Fruit fly (Drosophila melanogaster) whole organism, embryonic: ENCODE results near the gene Ets97D.

Experiments
- Atf-2 ChIP-seq: fragments of 200-800 bp; sonication (Bioruptor generic); optimal IDR thresholded peaks from 2 replicates; lab custom pipeline; 2016; ENCODE audit warnings: missing biosample characterization, missing genetic modification characterization
- C15 ChIP-seq: fragments of 200-800 bp; sonication (Bioruptor generic); IDR thresholded peaks from 3 replicates; pipeline ENCODE4 v1.3.6; 2022; ENCODE audit warnings: missing biosample characterization, missing genetic modification characterization
- CG10431 ChIP-seq: fragments of 200-800 bp; sonication (Bioruptor generic); optimal IDR thresholded peaks from 3 replicates; lab custom pipeline; 2018; ENCODE audit warnings: missing biosample characterization, mild to moderate bottlenecking, missing genetic modification characterization
- CG10565 ChIP-seq: fragments of 200-800 bp; sonication (Bioruptor generic); optimal IDR thresholded peaks from 3 replicates; lab custom pipeline; 2016; ENCODE audit warnings: missing biosample characterization, mild to moderate bottlenecking, missing genetic modification characterization
- CG11093 ChIP-seq: fragments of 200-800 bp; sonication (Bioruptor generic); IDR thresholded peaks from 3 replicates; pipeline ENCODE4 v1.3.6; 2022; ENCODE audit warnings: missing biosample characterization, missing genetic modification characterization
- CG11398 ChIP-seq: fragments of 200-800 bp; sonication (Bioruptor generic); optimal IDR thresholded peaks from 2 replicates; lab custom pipeline; 2016; ENCODE audit warnings: missing biosample characterization, missing genetic modification characterization
- CG11696 ChIP-seq: fragments of 200-800 bp; sonication (Bioruptor generic); IDR thresholded peaks from 2 replicates; pipeline ENCODE4 v1.3.6; 2022; ENCODE audit warnings: missing biosample characterization, missing genetic modification characterization
- CG12104 ChIP-seq: fragments of 200-800 bp; sonication (Bioruptor generic); optimal IDR thresholded peaks from 3 replicates; lab custom pipeline; 2016; ENCODE audit warnings: missing biosample characterization, missing genetic modification characterization
- CG12236 ChIP-seq: fragments of 200-800 bp; sonication (Bioruptor generic); optimal IDR thresholded peaks from 2 replicates; lab custom pipeline; 2016; ENCODE audit warnings: missing biosample characterization, missing genetic modification characterization
- CG16813 ChIP-seq: fragments of 200-800 bp; sonication (Bioruptor generic); IDR thresholded peaks from 3 replicates; pipeline ENCODE4 v1.3.6; 2022; ENCODE audit warnings: missing biosample characterization, missing genetic modification characterization; ENCODE audit not compliant: partially characterized antibody
- CG17328 ChIP-seq: fragments of 200-800 bp; sonication (Bioruptor generic); IDR thresholded peaks from 2 replicates; pipeline ENCODE4 v1.3.6; 2022; ENCODE audit warnings: missing biosample characterization, missing genetic modification characterization
- CG1792 ChIP-seq: fragments of 200-800 bp; sonication (Bioruptor generic); optimal IDR thresholded peaks from 2 replicates; lab custom pipeline; 2016; ENCODE audit warnings: missing biosample characterization, missing genetic modification characterization
- CG2199 ChIP-seq: fragments of 200-800 bp; sonication (Bioruptor generic); IDR thresholded peaks from 3 replicates; pipeline ENCODE4 v1.3.6; 2022; ENCODE audit warnings: missing biosample characterization, missing genetic modification characterization
- CG30020 ChIP-seq: fragments of 200-800 bp; optimal IDR thresholded peaks from 2 replicates; lab custom pipeline; 2019; ENCODE audit warnings: missing biosample characterization, mild to moderate bottlenecking, missing genetic modification characterization, moderate library complexity
- CG33557 ChIP-seq: fragments of 200-800 bp; sonication (Bioruptor generic); optimal IDR thresholded peaks from 2 replicates; lab custom pipeline; 2019; ENCODE audit warnings: missing biosample characterization, mild to moderate bottlenecking, missing genetic modification characterization, moderate library complexity
- CG4328 ChIP-seq: fragments of 200-800 bp; sonication (Bioruptor generic); optimal IDR thresholded peaks from 3 replicates; lab custom pipeline; 2017; ENCODE audit warnings: missing biosample characterization, missing genetic modification reagents, missing genetic modification characterization
- CG4360 ChIP-seq: fragments of 200-800 bp; sonication (Bioruptor generic); IDR thresholded peaks from 2 replicates; pipeline ENCODE4 v1.3.6; 2022; ENCODE audit warnings: missing biosample characterization, missing genetic modification characterization
- CG6254 ChIP-seq: fragments of 200-800 bp; sonication (Bioruptor generic); optimal IDR thresholded peaks from 3 replicates; lab custom pipeline; 2017; ENCODE audit warnings: mild to moderate bottlenecking, missing biosample characterization, missing genetic modification reagents, missing genetic modification characterization
- CG6791 ChIP-seq: fragments of 200-800 bp; sonication (Bioruptor generic); IDR thresholded peaks from 3 replicates; pipeline ENCODE4 v1.3.6; 2022; ENCODE audit warnings: missing biosample characterization, missing genetic modification characterization; ENCODE audit not compliant: partially characterized antibody
- CG7556 ChIP-seq: fragments of 200-800 bp; sonication (Bioruptor generic); optimal IDR thresholded peaks from 2 replicates; lab custom pipeline; 2017; ENCODE audit warnings: missing biosample characterization, mild to moderate bottlenecking, missing genetic modification characterization
- CG8359 ChIP-seq: fragments of 200-800 bp; sonication (Bioruptor generic); optimal IDR thresholded peaks from 2 replicates; lab custom pipeline; 2017; ENCODE audit warnings: missing biosample characterization, mild to moderate bottlenecking, missing genetic modification characterization, borderline replicate concordance
- CG8478 ChIP-seq: fragments of >200 bp; optimal IDR thresholded peaks from 2 replicates; lab custom pipeline; 2018
- Chrac-16 ChIP-seq: fragments of 200-800 bp; sonication (Bioruptor generic); optimal IDR thresholded peaks from 3 replicates; lab custom pipeline; 2016; ENCODE audit warnings: missing biosample characterization, missing genetic modification characterization
- CkIIα-i1 ChIP-seq: fragments of 200-800 bp; sonication (Bioruptor generic); IDR thresholded peaks from 2 replicates; pipeline ENCODE4 v1.3.6; 2022; ENCODE audit warnings: missing biosample characterization, missing genetic modification characterization
- CoRest ChIP-seq: fragments of 200-800 bp; sonication (Bioruptor generic); optimal IDR thresholded peaks from 3 replicates; lab custom pipeline; 2018; ENCODE audit warnings: missing biosample characterization, mild to moderate bottlenecking, missing genetic modification characterization, moderate library complexity
- Dip2 ChIP-seq: fragments of 200-800 bp; sonication (Bioruptor generic); IDR thresholded peaks from 2 replicates; pipeline ENCODE4 v1.3.6; 2022; ENCODE audit warnings: missing biosample characterization, missing genetic modification characterization
- Doc2 ChIP-seq: fragments of 200-800 bp; sonication (Bioruptor generic); IDR thresholded peaks from 2 replicates; pipeline ENCODE4 v1.3.6; 2022; ENCODE audit warnings: missing biosample characterization, missing genetic modification characterization
- Dref ChIP-seq: fragments of 200-800 bp; sonication (Bioruptor generic); IDR thresholded peaks from 2 replicates; pipeline ENCODE4 v1.3.6; 2022; ENCODE audit warnings: missing biosample characterization, missing genetic modification characterization
- HLH4C ChIP-seq: fragments of 200-800 bp; sonication (Bioruptor generic); IDR thresholded peaks from 3 replicates; pipeline ENCODE4 v1.3.6; 2022; ENCODE audit warnings: missing biosample characterization, missing genetic modification characterization; ENCODE audit not compliant: partially characterized antibody
- Hr78 ChIP-seq, 2 experiments: fragments of 200-800 bp in 1 of 2; fragments of >200 bp in 1 of 2; sonication (Bioruptor generic) in 1 of 2; optimal IDR thresholded peaks; 2 replicates each; lab custom pipeline; 2017 to 2019; ENCODE audit warnings: missing biosample characterization in 2 of 2, missing genetic modification characterization in 2 of 2, mild to moderate bottlenecking in 1 of 2, moderate library complexity in 1 of 2
- Jarid2 ChIP-seq: fragments of 200-800 bp; sonication (Bioruptor generic); optimal IDR thresholded peaks from 3 replicates; lab custom pipeline; 2017; ENCODE audit warnings: mild to moderate bottlenecking, missing biosample characterization, missing genetic modification reagents, missing genetic modification characterization
- MBD-R2 ChIP-seq: fragments of 200-800 bp; sonication (Bioruptor generic); IDR thresholded peaks from 2 replicates; pipeline ENCODE4 v1.3.6; 2022; ENCODE audit warnings: missing biosample characterization, missing genetic modification characterization
- Med ChIP-seq: fragments of 200-800 bp; sonication (Bioruptor generic); peaks from one replicate; lab custom pipeline; 2016; ENCODE audit warnings: missing biosample characterization, missing genetic modification characterization, mild to moderate bottlenecking, inconsistent platforms, moderate library complexity
- Side ChIP-seq: fragments of 200-800 bp; sonication (Bioruptor generic); optimal IDR thresholded peaks from 2 replicates; lab custom pipeline; 2016; ENCODE audit warnings: missing biosample characterization, missing genetic modification characterization
- Taf1 ChIP-seq: fragments of 200-800 bp; sonication (Bioruptor generic); IDR thresholded peaks from 2 replicates; pipeline ENCODE4 v1.3.6; 2022; ENCODE audit warnings: missing biosample characterization, missing genetic modification characterization
- ab ChIP-seq: fragments of 200-800 bp; sonication (Bioruptor generic); optimal IDR thresholded peaks from 2 replicates; lab custom pipeline; 2016; ENCODE audit warnings: missing biosample characterization, missing genetic modification characterization
- bowl ChIP-seq: fragments of 200-800 bp; sonication (Bioruptor generic); IDR thresholded peaks from 2 replicates; pipeline ENCODE4 v1.3.6; 2022; ENCODE audit warnings: missing biosample characterization, missing genetic modification characterization
- cas ChIP-seq: fragments of 200-800 bp; sonication (Bioruptor generic); IDR thresholded peaks from 2 replicates; pipeline ENCODE4 v1.3.6; 2022; ENCODE audit warnings: missing biosample characterization, missing genetic modification characterization
- dysf ChIP-seq: fragments of 200-800 bp; sonication (Bioruptor generic); IDR thresholded peaks from 3 replicates; pipeline ENCODE4 v1.3.6; 2022; ENCODE audit warnings: missing biosample characterization, missing genetic modification characterization
- ftz-f1 ChIP-seq: fragments of 200-800 bp; sonication (Bioruptor generic); optimal IDR thresholded peaks from 2 replicates; lab custom pipeline; 2016; ENCODE audit warnings: missing biosample characterization, missing genetic modification characterization
- jumu ChIP-seq: fragments of 200-800 bp; sonication (Bioruptor generic); optimal IDR thresholded peaks from 3 replicates; lab custom pipeline; 2016; ENCODE audit warnings: missing biosample characterization, missing genetic modification characterization
- ken ChIP-seq: fragments of 200-800 bp; sonication (Bioruptor generic); IDR thresholded peaks from 3 replicates; pipeline ENCODE4 v1.3.6; 2022; ENCODE audit warnings: missing biosample characterization, missing genetic modification characterization
- kni ChIP-seq: fragments of 200-800 bp; sonication (Bioruptor generic); optimal IDR thresholded peaks from 3 replicates; lab custom pipeline; 2017; ENCODE audit warnings: mild to moderate bottlenecking, missing biosample characterization, missing genetic modification reagents, missing genetic modification characterization
- lbe ChIP-seq: fragments of 200-800 bp; sonication (Bioruptor generic); optimal IDR thresholded peaks from 2 replicates; lab custom pipeline; 2016; ENCODE audit warnings: missing biosample characterization, mild to moderate bottlenecking, missing genetic modification characterization
- lola ChIP-seq, 3 experiments: fragments of >200 bp in 2 of 3; fragments of 200-800 bp in 1 of 3; sonication (Bioruptor generic) in 1 of 3; optimal IDR thresholded peaks; 2 replicates each; lab custom pipeline; 2017 to 2019; ENCODE audit warnings: missing biosample characterization in 3 of 3, missing genetic modification characterization in 3 of 3, mild to moderate bottlenecking in 1 of 3, moderate library complexity in 1 of 3
- pros ChIP-seq: fragments of 200-800 bp; sonication (Bioruptor generic); optimal IDR thresholded peaks from 3 replicates; lab custom pipeline; 2019; ENCODE audit warnings: missing biosample characterization, mild to moderate bottlenecking, missing genetic modification characterization, moderate library complexity
- ranshi ChIP-seq: fragments of 200-800 bp; sonication (Bioruptor generic); IDR thresholded peaks from 2 replicates; pipeline ENCODE4 v1.3.6; 2022; ENCODE audit warnings: missing biosample characterization, missing genetic modification characterization
- salm ChIP-seq: fragments of 200-800 bp; sonication (Bioruptor generic); optimal IDR thresholded peaks from 2 replicates; lab custom pipeline; 2018; ENCODE audit warnings: missing biosample characterization, mild to moderate bottlenecking, missing genetic modification characterization
- slp2 ChIP-seq: fragments of 200-800 bp; sonication (Bioruptor generic); optimal IDR thresholded peaks from 2 replicates; lab custom pipeline; 2016; ENCODE audit warnings: missing biosample characterization, missing genetic modification characterization
- tin ChIP-seq: fragments of 200-800 bp; sonication (Bioruptor generic); optimal IDR thresholded peaks from 3 replicates; lab custom pipeline; 2016; ENCODE audit warnings: missing biosample characterization, missing genetic modification characterization

The Ets97D gene

DNA sequence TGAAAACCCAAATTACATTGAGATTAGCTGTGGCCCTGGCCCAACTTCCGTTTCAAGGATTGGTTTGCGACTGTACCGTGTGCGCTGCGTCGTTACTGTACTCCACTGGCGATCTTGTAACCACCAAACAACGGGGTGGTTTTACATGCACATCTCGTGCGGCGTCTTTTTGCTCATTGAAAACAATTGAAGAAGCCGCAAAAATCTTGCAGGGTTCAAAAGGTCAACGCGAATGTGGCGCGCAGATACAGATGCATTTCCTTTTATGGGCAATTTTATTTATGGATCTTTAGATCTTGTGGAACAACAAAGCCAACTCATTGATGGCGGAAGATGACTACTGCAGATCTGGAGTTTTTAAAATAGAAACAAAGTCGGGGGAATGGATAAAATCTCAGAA is 42.2 kb downstream of the Ets97D start:
- TF ChIP-seq pros (GFP tag; lab: Kevin White, UChicago) (peak; percentile 95), Chrac-16 (no peak), Hr78 (GFP tag; optimal IDR thresholded peaks at IDR 0.05; lab: Kevin White, UChicago) (peak in 1 of 2 experiments; percentile 27)

DNA sequence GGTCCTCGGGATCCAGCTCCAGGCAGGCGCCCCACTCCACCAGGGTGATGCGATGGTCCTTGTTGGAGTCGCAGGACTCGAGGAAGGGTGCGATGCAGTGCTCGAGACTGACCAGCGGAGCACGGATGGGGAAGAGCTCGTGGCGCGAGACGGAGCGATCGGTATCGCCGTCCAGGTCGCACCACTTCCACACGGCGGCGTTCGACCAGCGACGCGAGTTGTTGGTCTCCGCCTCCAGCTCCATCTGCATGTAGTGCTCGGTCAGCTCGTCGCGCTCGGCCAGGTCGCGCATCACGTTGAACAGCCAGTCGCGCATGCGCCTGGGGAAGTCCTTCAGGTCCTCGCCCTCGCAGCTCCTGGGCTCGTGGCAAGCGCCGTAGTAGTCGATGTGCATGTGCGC is 43.3 kb downstream of the Ets97D start:
- TF ChIP-seq CG11093 (GFP tag; lab: Robert Waterston, UW) (0 out of 3 replicates have a peak, but pooled peaks have one; percentile 16), ken (GFP tag; lab: Robert Waterston, UW) (no peak), CG10565 (no peak), CG8478 (lab: Kevin White, UChicago) (peak; percentile 81), CG17328 (no peak), slp2 (GFP tag; lab: Kevin White, UChicago) (no peak), kni (GFP tag; lab: Kevin White, UChicago) (no peak), CG30020 (no peak), lbe (GFP tag; lab: Kevin White, UChicago) (no peak), CG4328 (GFP tag; lab: Kevin White, UChicago) (no peak), Med (peak; percentile 43), CG33557 (GFP tag; lab: Kevin White, UChicago) (no peak), CG11696 (no peak), CG16813 (no peak), ranshi (0 out of 2 replicates have a peak, but pooled peaks have one; percentile 12), CG4360 (GFP tag; lab: Robert Waterston, UW) (no peak), Side (GFP tag; lab: Kevin White, UChicago) (no peak), C15 (GFP tag; lab: Robert Waterston, UW) (no peak), MBD-R2 (GFP tag; lab: Robert Waterston, UW) (no peak), bowl (GFP tag; lab: Robert Waterston, UW) (no peak), Taf1 (no peak), Doc2 (GFP tag; lab: Robert Waterston, UW) (no peak), CkIIα-i1 (GFP tag; lab: Robert Waterston, UW) (no peak), CG7556 (no peak), tin (GFP tag; lab: Kevin White, UChicago) (no peak), dysf (GFP tag; lab: Robert Waterston, UW) (no peak), Jarid2 (GFP tag; lab: Kevin White, UChicago) (no peak), CG11398 (GFP tag; lab: Kevin White, UChicago) (no peak), CG6791 (GFP tag; lab: Robert Waterston, UW) (no peak), CG1792 (no peak), ab (no peak), ftz-f1 (no peak), CG8359 (GFP tag; lab: Kevin White, UChicago) (no peak), HLH4C (GFP tag; lab: Robert Waterston, UW) (no peak), CG6254 (GFP tag; lab: Kevin White, UChicago) (no peak), Dref (GFP tag; lab: Robert Waterston, UW) (0 out of 2 replicates have a peak, but pooled peaks have one; percentile 19), lola (GFP tag; optimal IDR thresholded peaks at IDR 0.05; lab: Kevin White, UChicago) (no peak), CG12104 (GFP tag; lab: Kevin White, UChicago) (no peak), CoRest (no peak), CG2199 (GFP tag; lab: Robert Waterston, UW) (0 out of 3 replicates have a peak, but pooled peaks have one; percentile 53), jumu (GFP tag; lab: Kevin White, UChicago) (no peak), salm (tag; lab: Kevin White, UChicago) (no peak), Dip2 (GFP tag; lab: Robert Waterston, UW) (no peak), CG10431 (no peak), CG12236 (no peak), Atf-2 (GFP tag; lab: Kevin White, UChicago) (no peak), cas (GFP tag; lab: Robert Waterston, UW) (peak; percentile 5; the same call in 1 of the 2 replicates)
